Fruit fly (Drosophila melanogaster) Kc167 (cell line): Measurements from ENCODE around the gene Tnpo-SR.

ENCODE experiments used
- Myc ChIP-seq: fragments of >200 bp; optimal IDR thresholded peaks from 2 replicates; lab custom pipeline; 2017; ENCODE audit warnings: missing external identifiers
- Sin3A ChIP-seq: fragments of >200 bp; optimal IDR thresholded peaks from 2 replicates; lab custom pipeline; 2018; ENCODE audit warnings: missing external identifiers
- h ChIP-seq: fragments of >200 bp; optimal IDR thresholded peaks from 3 replicates; lab custom pipeline; 2018; ENCODE audit warnings: missing external identifiers
- insv ChIP-seq: fragments of >200 bp; optimal IDR thresholded peaks from 3 replicates; lab custom pipeline; 2018; ENCODE audit warnings: missing external identifiers
- psq ChIP-seq: fragments of >200 bp; optimal IDR thresholded peaks from 2 replicates; lab custom pipeline; 2017; ENCODE audit warnings: missing external identifiers
- ttk ChIP-seq: sonication (Bioruptor generic); optimal IDR thresholded peaks from 2 replicates; lab custom pipeline; 2017; ENCODE audit warnings: missing external identifiers

The Tnpo-SR gene

dm6 chr2L:2759654-2760053, at the start of gene Tnpo-SR, which contains the start of the genes HemK2 and Snapin:
Gene Tnpo-SR (plus strand): TSS chr2L:2759924.
Gene HemK2 (minus strand): TSS chr2L:2759677.
Gene Snapin (minus strand): TSS chr2L:2759677.
- no peak for TF ChIP-seq Myc
- TF ChIP-seq h (lab: Kevin White, UChicago) = no peak
- no peak for TF ChIP-seq ttk
- TF ChIP-seq insv (lab: Kevin White, UChicago) = no peak
- TF ChIP-seq psq = no peak
- no peak for TF ChIP-seq Sin3A (lab: Kevin White, UChicago)

DNA sequence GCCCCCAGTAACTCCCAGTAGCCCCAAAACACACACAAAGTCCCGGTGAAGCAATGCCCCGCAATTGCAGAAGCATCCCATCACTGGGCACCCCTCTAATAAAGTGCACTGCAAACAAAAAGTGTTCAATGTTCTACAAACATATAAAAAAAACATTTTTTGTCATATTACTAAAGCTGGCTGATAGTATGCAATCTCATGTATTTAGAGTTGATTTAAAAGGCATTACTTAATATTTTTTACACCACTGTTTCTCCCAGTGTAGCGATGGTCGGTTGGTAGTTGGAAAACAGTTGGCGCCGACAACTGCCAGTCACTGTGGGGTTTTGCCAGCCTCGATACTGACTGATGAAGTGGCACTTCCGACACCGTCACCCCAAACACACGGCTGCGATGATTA, 39.4 kb upstream of the Tnpo-SR start:
- TF ChIP-seq h (lab: Kevin White, UChicago) (no peak), Sin3A (lab: Kevin White, UChicago) (no peak), Myc (no peak), ttk (no peak), psq (no peak), insv (lab: Kevin White, UChicago) (no peak)

- no peak for TF ChIP-seq ttk
- no peak for TF ChIP-seq h (lab: Kevin White, UChicago)
- TF ChIP-seq Sin3A (lab: Kevin White, UChicago) = no peak
- TF ChIP-seq psq = no peak
- TF ChIP-seq insv (lab: Kevin White, UChicago) = no peak
- TF ChIP-seq Myc = no peak
Measured at dm6 chr2L:2721317-2721716, 38.4 kb upstream of the Tnpo-SR start.

- TF ChIP-seq Sin3A (lab: Kevin White, UChicago) (no peak), insv (lab: Kevin White, UChicago) (no peak), Myc (no peak), ttk (no peak), psq (no peak), h (lab: Kevin White, UChicago) (no peak)
Measured at dm6 chr2L:2723100-2723499, 36.6 kb upstream of the Tnpo-SR start.

DNA sequence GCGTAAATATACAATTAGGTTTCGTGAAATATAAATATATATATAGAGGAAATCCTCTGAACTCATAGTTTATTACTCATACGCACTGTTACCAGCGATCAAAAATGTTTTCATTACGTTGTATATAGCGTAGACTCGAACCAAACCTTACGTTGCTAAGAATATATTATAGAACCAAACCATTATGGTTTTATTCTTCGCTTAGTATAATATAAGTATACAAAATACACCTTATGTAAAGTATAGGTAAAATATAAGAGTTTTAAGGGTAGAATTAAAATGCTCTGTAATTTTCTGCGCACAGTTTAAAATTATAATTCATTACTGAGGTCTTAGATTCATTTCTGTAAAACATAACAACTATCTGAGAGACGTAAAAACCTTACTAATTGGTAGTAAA, 35.3 kb upstream of the Tnpo-SR start:
- TF ChIP-seq psq (no peak), Myc (no peak), h (lab: Kevin White, UChicago) (no peak), insv (lab: Kevin White, UChicago) (no peak), ttk (no peak), Sin3A (lab: Kevin White, UChicago) (no peak)

- TF ChIP-seq insv (lab: Kevin White, UChicago) (no peak), ttk (no peak), Myc (no peak), h (lab: Kevin White, UChicago) (no peak), Sin3A (lab: Kevin White, UChicago) (no peak)
Measured at dm6 chr2L:2725374-2725773, 34.4 kb upstream of the Tnpo-SR start, which contains the start of gene CG31689. Gene CG31689 (plus strand): TSS chr2L:2725674.

DNA sequence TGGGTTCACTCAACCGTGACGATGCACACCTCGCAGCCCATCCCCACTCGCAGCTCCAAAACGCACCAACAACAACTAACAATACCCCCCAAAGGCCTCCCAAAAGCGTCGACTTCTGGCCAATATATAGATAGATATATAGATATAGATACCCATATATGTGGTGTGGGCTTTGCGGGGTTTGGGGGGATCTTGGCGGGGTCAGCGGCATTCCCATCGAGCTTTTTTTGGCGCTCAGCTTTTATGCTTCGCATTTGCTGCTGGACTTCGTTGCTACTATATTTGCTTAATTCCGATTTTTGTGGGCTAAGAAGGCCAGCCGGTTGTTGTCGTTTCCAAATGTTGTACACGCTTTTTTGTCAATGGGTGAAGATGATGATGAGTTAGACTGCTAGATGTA, 32.4 kb upstream of the Tnpo-SR start:
- TF ChIP-seq Myc (no peak), ttk (no peak), h (lab: Kevin White, UChicago) (no peak), insv (lab: Kevin White, UChicago) (no peak), psq (no peak), Sin3A (lab: Kevin White, UChicago) (no peak)

DNA sequence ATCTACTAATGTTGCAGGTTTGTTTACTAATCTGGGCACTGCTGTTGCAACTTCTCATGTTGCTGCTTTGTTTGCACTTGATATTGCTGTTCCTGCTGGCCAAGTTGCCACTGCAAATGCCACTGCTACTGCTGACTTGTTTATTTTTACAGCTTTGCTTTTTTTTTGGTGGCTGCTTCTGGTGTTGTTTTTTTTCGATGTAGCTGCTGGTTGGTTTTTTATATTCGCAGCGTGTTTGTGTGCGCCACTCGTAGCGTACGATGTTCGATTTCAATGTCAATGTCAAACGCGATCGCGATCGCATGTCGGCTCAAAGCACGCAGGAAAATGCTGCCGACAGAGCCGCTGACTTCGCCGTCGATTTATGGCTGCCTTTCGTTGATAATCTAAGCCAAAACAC, 31.9 kb upstream of the Tnpo-SR start:
- TF ChIP-seq insv (lab: Kevin White, UChicago) = no peak
- TF ChIP-seq Sin3A (lab: Kevin White, UChicago) = no peak
- no peak for TF ChIP-seq Myc
- TF ChIP-seq psq = no peak
- no peak for TF ChIP-seq ttk

DNA sequence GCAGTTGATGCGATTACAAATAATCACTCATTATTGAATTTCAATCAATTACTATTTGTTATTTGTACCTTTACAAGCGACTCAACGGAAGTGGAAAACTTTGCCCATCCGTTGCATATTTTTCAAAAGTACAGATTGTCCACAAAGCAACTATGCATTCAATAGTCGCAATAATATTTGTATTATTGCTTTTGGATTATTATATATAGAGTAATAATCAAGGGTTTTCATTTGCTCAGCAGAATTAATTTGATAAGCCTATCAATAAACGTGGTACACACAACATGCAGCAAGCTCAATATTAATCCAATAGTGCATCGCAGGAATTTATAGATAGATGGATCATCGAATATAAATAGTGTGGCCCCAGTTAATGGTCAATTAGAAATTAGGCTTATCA, 31.1 kb upstream of the Tnpo-SR start:
- no peak for TF ChIP-seq ttk
- no peak for TF ChIP-seq h (lab: Kevin White, UChicago)
- TF ChIP-seq Sin3A (lab: Kevin White, UChicago) = no peak
- TF ChIP-seq insv (lab: Kevin White, UChicago) = no peak
- TF ChIP-seq Myc = no peak
- TF ChIP-seq psq = no peak

DNA sequence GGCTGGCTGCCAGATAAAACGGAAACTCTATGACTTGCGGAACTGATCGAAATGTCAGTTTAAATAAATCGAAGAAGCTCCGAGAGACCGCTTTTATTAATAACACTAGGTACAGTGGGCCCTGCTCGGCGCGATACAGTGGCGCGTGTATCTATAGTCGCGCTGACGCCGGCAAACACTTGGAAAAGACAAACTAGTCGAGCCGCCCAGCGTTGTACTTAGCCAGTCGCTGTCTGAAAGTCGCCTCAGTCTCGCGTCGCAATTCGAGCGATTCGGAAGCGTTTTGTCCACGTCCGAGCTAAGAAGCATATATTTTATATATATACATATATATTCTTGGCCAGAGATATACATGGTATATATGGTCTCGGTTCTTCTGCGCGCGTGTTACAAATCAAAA, 29.8 kb upstream of the Tnpo-SR start:
- TF ChIP-seq ttk = no peak
- TF ChIP-seq Myc = no peak
- TF ChIP-seq h (lab: Kevin White, UChicago) = no peak

- TF ChIP-seq Sin3A (lab: Kevin White, UChicago) = no peak
Measured at dm6 chr2L:2730756-2731155, 29.0 kb upstream of the Tnpo-SR start.

- no peak for TF ChIP-seq psq
- no peak for TF ChIP-seq insv (lab: Kevin White, UChicago)
- no peak for TF ChIP-seq ttk
Measured at dm6 chr2L:2731370-2732138, 28.2 kb upstream of the Tnpo-SR start.

- no peak for TF ChIP-seq psq
- no peak for TF ChIP-seq h (lab: Kevin White, UChicago)
- no peak for TF ChIP-seq Sin3A (lab: Kevin White, UChicago)
- TF ChIP-seq insv (lab: Kevin White, UChicago) = no peak
- no peak for TF ChIP-seq ttk
- TF ChIP-seq Myc = no peak
Measured at dm6 chr2L:2732139-2732830, 27.4 kb upstream of the Tnpo-SR start.
